Worm (Caenorhabditis elegans): ENCODE results near the gene Y42G9A.2.

Y42G9A.2 gene

DNA sequence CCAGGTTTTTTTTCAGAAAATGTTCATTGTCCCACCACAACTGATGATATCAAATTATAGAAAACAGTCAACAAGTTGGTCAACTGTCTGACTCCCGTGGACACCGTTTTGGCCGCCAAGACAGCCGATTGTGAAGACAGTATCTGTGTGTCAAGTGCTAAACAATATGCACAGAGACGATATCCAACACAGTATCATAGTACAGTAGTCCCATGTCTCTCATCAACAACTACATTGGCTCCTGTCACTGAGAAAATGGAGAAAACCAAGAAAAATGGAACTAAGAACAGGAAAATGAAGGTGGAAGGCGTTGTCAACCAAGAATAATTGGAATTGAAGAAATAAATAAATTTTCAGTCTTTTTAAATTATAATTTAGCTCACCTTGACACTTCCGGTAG is 698 bp downstream of the Y42G9A.2 start (continued):
- no peak for TF ChIP-seq ZK185.1 (tag; optimal IDR thresholded peaks at IDR 0.05; ENCODE audit: poor library complexity, severe bottlenecking)

DNA sequence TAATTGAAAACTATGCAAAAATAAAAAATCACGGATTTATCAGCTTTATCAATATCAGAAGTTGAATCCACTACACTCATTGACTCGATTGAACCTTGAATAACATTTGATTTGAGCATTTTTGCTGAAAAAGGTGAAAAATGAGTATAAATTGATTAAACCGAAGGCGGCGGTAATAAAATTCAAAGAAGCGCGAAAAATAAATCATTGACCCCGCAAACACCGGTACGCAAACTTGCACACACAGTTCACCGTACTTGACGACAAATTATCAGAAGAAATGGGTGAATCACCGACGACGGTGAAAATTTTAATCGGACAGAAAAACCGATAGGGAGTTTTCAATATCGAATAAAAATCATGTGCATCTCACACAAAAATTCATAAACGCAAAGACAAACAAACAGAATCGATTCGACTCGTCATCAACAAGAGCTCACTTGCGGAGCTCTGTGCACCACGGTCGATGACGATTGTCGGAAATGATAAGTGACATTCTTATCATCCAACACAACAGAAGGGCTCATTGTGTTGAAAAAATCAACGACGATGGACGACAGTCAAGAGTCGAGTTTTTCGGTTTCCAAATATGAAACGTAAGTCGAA is 1.6 kb downstream of the Y42G9A.2 start, which contains the start of the genes wht-7 and Y42G9A.1:
Gene wht-7, minus strand, starts transcription at position 131 of the 606 bp plus-strand sequence.
Gene Y42G9A.1, plus strand, starts transcription at position 495 of the 606 bp plus-strand sequence.
- peak; percentile 83 for TF ChIP-seq nhr-80 (tag; optimal IDR thresholded peaks at IDR 0.05)
- peak; percentile 54 for TF ChIP-seq madf-8 (GFP tag; conservative IDR thresholded peaks at IDR 0.05)
- TF ChIP-seq nfyb-1 (GFP tag; IDR thresholded peaks at IDR 0.05), result no peak
- TF ChIP-seq repo-1 (tag; optimal IDR thresholded peaks at IDR 0.05), result peak; percentile 11
- peak; percentile 41; the same call in 1 of the 2 replicates for TF ChIP-seq attf-3 (GFP tag; conservative IDR thresholded peaks at IDR 0.05)
- 0 out of 2 replicates have a peak, but pooled peaks have one; percentile 16 for TF ChIP-seq B0019.2 (GFP tag; conservative IDR thresholded peaks at IDR 0.05)
- TF ChIP-seq xnd-1 (tag; optimal IDR thresholded peaks at IDR 0.05), result peak; percentile 16
- peak; percentile 77 for TF ChIP-seq madf-6 (GFP tag; IDR thresholded peaks at IDR 0.05)
- peak; percentile 15 for TF ChIP-seq tbp1 (GFP tag; optimal IDR thresholded peaks at IDR 0.05)
- peak; percentile 33 for TF ChIP-seq lin-54 (GFP tag; optimal IDR thresholded peaks at IDR 0.05)
- no peak for TF ChIP-seq F55B11.4 (tag; optimal IDR thresholded peaks at IDR 0.05; ENCODE audit: borderline replicate concordance, insufficient read depth)
- peak; percentile 28 for TF ChIP-seq dpl-1 (GFP tag; optimal IDR thresholded peaks at IDR 0.05)
- TF ChIP-seq efl-1 (GFP tag; optimal IDR thresholded peaks at IDR 0.05), result peak; percentile 85
- no peak for TF ChIP-seq hmg-1.2 (GFP tag; IDR thresholded peaks at IDR 0.05)
- peak; percentile 27; the same call in 1 of the 2 replicates for TF ChIP-seq D2030.7 (GFP tag; IDR thresholded peaks at IDR 0.05)
- TF ChIP-seq ceh-91 (GFP tag; IDR thresholded peaks at IDR 0.05), result peak; percentile 43; the same call in 1 of the 2 replicates
- peak; percentile 40 for TF ChIP-seq lsl-1 (GFP tag; optimal IDR thresholded peaks at IDR 0.05)
- TF ChIP-seq dox-1 (GFP tag; IDR thresholded peaks at IDR 0.05), result peak; percentile 40; the same call in 1 of the 2 replicates
- peak in 1 of 2 experiments; percentile 12 for TF ChIP-seq let-607 (tag; optimal IDR thresholded peaks at IDR 0.05)
- TF ChIP-seq ztf-25 (GFP tag; IDR thresholded peaks at IDR 0.05), result no peak
- TF ChIP-seq snpc-3.4 (tag; optimal IDR thresholded peaks at IDR 0.05), result no peak
- 0 out of 2 replicates have a peak, but pooled peaks have one; percentile 25 for TF ChIP-seq F33H1.4 (GFP tag; IDR thresholded peaks at IDR 0.05)
- TF ChIP-seq cebp-1 (GFP tag; IDR thresholded peaks at IDR 0.05), result no peak
- TF ChIP-seq cebp-1 (tag; optimal IDR thresholded peaks at IDR 0.05), result no peak
- peak; percentile 41 for TF ChIP-seq atf-7 (tag; optimal IDR thresholded peaks at IDR 0.05)
- TF ChIP-seq bed-2 (GFP tag; IDR thresholded peaks at IDR 0.05), result no peak

DNA sequence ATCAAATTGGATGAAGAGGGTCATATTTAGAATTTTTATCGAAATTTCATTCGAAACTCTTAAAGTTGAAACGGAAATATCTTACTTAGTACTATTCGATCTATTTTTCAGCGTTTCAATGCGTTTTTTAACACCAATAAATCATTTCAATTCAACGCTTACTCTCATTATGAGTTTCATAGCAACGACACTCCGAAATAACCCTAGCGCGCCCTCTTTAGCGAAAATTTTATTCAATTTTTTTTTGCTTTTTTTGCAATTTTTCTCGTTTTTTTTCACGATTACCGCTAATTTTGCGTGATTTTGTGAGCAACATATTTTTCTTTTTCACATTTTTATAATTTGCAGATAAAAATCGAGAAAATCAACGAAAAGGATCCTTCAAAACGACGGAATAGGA is 4.1 kb downstream of the Y42G9A.2 start:
- peak; percentile 73 for TF ChIP-seq attf-3 (GFP tag; conservative IDR thresholded peaks at IDR 0.05)

DNA sequence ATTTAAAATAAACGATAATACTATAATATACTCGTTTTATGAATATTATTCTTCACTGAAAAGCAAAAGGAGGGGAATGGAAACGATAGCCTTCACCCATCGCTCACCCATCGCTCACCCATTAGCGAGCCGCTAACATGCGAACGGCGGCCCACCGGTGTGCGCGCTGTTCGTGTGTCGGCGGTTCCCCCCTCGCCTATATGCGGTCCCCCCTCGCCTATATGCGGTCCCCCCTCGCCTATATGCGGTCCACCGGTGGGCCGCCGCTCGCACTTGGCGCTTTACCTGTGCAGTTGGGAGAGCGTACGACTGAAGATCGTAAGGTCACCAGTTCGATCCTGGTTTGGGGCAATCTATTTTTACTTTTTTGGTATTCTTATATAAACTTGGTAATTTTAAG is 5.1 kb downstream of the Y42G9A.2 start:
- TF ChIP-seq mcd-1 (GFP tag; IDR thresholded peaks at IDR 0.05), result peak; percentile 25; the same call in 1 of the 2 replicates
- peak; percentile 83 for TF ChIP-seq egrh-3 (GFP tag; IDR thresholded peaks at IDR 0.05)
- peak; percentile 31; the same call in 1 of the 2 replicates for TF ChIP-seq C17E4.6 (GFP tag; IDR thresholded peaks at IDR 0.05)

DNA sequence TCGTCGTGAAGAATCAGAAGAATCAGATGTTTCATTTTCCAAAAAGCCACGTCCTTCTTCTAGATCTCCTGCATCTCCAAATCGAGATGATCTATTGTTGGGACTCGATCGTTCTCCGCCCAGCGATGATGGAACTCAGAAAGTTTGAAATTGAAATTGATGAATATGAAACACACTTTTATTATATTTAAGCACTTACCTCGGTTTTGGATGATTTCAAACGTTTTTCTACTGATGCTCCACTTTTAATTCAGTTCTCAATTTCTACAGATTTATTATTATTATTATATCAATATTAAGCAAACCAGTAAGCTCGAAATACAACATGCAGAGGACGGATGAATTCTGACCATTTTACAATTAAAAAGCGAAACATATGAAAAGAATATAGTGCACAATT is 6.6 kb downstream of the Y42G9A.2 start:
- TF ChIP-seq nhr-120 (GFP tag; IDR thresholded peaks at IDR 0.05) (no peak), ztf-22 (GFP tag; optimal IDR thresholded peaks at IDR 0.05) (no peak), attf-5 (GFP tag; optimal IDR thresholded peaks at IDR 0.05) (no peak)

Data from whole organism, young adult.